Worm (Caenorhabditis elegans) whole organism, L4/young adult: Measurements from ENCODE around the gene pptr-2.

ENCODE experiments used
- W03F9.2 ChIP-seq: fragments of 150-350 bp; optimal IDR thresholded peaks from 2 replicates; lab custom pipeline; 2014; ENCODE audit warnings: missing biosample characterization, missing genetic modification characterization
- him-1 ChIP-seq: sonication (generic microtip); optimal IDR thresholded peaks from 2 replicates; lab custom pipeline; 2016; ENCODE audit warnings: missing genotype, missing genetic modification reagents, missing genetic modification characterization, missing compliant biosample characterization

- TF ChIP-seq him-1 (tag; lab: Kevin White, UChicago) (no peak), W03F9.2 (tag; lab: Kevin White, UChicago) (no peak)
Measured at ce11 chrV:11078874-11079273, 44.1 kb upstream of the pptr-2 start.
